Fruit fly (Drosophila melanogaster): ENCODE data around the gene eIF4E3.

eIF4E3 gene

DNA sequence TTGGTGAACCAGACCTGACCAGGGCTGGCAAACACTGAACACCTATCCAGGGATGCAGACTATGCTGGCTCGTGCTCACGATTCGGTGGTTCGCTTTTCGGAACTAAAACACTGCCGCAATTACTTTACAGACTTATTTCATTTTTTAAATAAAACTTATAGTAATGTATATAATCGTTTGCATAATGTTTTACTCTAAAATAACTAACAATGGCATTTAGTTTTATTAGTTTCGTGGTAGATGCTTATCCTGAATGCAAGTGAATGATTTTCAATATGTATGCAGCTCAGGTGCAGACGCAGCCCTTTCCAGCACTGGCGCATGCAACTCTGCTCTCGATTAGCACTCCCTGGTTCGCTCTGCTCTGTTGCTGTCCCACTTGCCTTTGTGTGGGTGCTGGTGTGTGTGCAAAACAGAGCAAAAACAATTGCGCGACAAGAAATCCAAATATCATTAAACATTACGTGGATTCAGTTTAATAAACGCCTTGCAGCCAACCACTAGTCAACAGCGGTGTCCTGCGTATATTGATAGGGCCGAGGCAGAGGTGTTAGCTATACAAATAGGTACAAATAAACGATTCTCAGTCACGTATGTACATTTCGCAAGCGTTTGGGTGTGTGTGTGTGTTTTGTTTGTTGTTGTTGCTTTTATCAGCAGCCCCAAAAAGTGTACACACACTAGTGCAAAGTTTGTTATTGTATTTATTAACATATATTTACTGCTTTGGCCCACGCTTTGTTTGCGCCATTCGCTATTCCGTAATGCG is 42.2 kb upstream of the eIF4E3 start, which contains the start of the genes ERR and Atg18a (continued):
- TF ChIP-seq CG11504 (tag; optimal IDR thresholded peaks at IDR 0.05) (no peak), pho (GFP tag; optimal IDR thresholded peaks at IDR 0.05) (peak; percentile 86), CkIIα-i1 (GFP tag; IDR thresholded peaks at IDR 0.05) (no peak), CG17361 (GFP tag; IDR thresholded peaks at IDR 0.05) (peak; percentile 92), CG4328 (GFP tag; optimal IDR thresholded peaks at IDR 0.05) (peak; percentile 65), H2.0 (GFP tag; IDR thresholded peaks at IDR 0.05) (peak; percentile 79), psq (GFP tag; optimal IDR thresholded peaks at IDR 0.05) (peak; percentile 57), Taf1 (GFP tag; IDR thresholded peaks at IDR 0.05) (peak; percentile 78), Hsf (GFP tag; optimal IDR thresholded peaks at IDR 0.05) (peak; percentile 91), CG9932 (GFP tag; IDR thresholded peaks at IDR 0.05) (peak; percentile 97), CG8281 (tag; optimal IDR thresholded peaks at IDR 0.05) (peak; percentile 48), Fer2 (tag; optimal IDR thresholded peaks at IDR 0.05) (peak; percentile 82), CG14710 (tag; optimal IDR thresholded peaks at IDR 0.05) (peak; percentile 90), CG32532 (GFP tag; IDR thresholded peaks at IDR 0.05) (peak; percentile 90), GATAe (GFP tag; conservative IDR thresholded peaks at IDR 0.05) (peak; percentile 49; the same call in 1 of the 2 replicates), CG17385 (GFP tag; optimal IDR thresholded peaks at IDR 0.05) (peak; percentile 58), CG10979 (tag; optimal IDR thresholded peaks at IDR 0.05) (peak; percentile 68), CG3065 (GFP tag; optimal IDR thresholded peaks at IDR 0.05) (peak; percentile 13), Ssrp (tag; optimal IDR thresholded peaks at IDR 0.05) (peak; percentile 88), YL-1 (GFP tag; optimal IDR thresholded peaks at IDR 0.05) (peak; percentile 74), phol (tag; optimal IDR thresholded peaks at IDR 0.05) (peak; percentile 90), CG12236 (GFP tag; optimal IDR thresholded peaks at IDR 0.05) (peak; percentile 25), CG17186 (GFP tag; optimal IDR thresholded peaks at IDR 0.05) (peak; percentile 85), CG13123 (GFP tag; optimal IDR thresholded peaks at IDR 0.05) (peak; percentile 77), CG15011 (GFP tag; optimal IDR thresholded peaks at IDR 0.05) (peak; percentile 56), zen (tag; optimal IDR thresholded peaks at IDR 0.05) (peak; percentile 74), bab2 (GFP tag; optimal IDR thresholded peaks at IDR 0.05) (peak; percentile 79), CG14667 (GFP tag; IDR thresholded peaks at IDR 0.05) (peak; percentile 89), Sry-δ (GFP tag; optimal IDR thresholded peaks at IDR 0.05) (peak; percentile 58), CG12104 (GFP tag; optimal IDR thresholded peaks at IDR 0.05) (peak; percentile 58), Nf-YA (GFP tag; IDR thresholded peaks at IDR 0.05) (no peak), ken (GFP tag; IDR thresholded peaks at IDR 0.05) (peak; percentile 87), pfk (GFP tag; optimal IDR thresholded peaks at IDR 0.05) (no peak), p53 (GFP tag; optimal IDR thresholded peaks at IDR 0.05) (peak; percentile 8), HmgZ (tag; optimal IDR thresholded peaks at IDR 0.05) (peak; percentile 87), CG5180 (GFP tag; optimal IDR thresholded peaks at IDR 0.05) (peak; percentile 19), dmrt99B (tag; optimal IDR thresholded peaks at IDR 0.05) (no peak), dpn (GFP tag; optimal IDR thresholded peaks at IDR 0.05) (peak; percentile 85 to 88), run (tag; optimal IDR thresholded peaks at IDR 0.05) (no peak), CG15514 (GFP tag; optimal IDR thresholded peaks at IDR 0.05) (peak; percentile 99), Dek (tag; optimal IDR thresholded peaks at IDR 0.05) (peak; percentile 87), rib (GFP tag; IDR thresholded peaks at IDR 0.05) (peak; percentile 77), CG8924 (tag; optimal IDR thresholded peaks at IDR 0.05) (peak; percentile 82), corto (GFP tag; optimal IDR thresholded peaks at IDR 0.05) (peak; percentile 71), Max (GFP tag; optimal IDR thresholded peaks at IDR 0.05) (peak; percentile 81), gcm2 (GFP tag; optimal IDR thresholded peaks at IDR 0.05) (peak; percentile 42), Rfx (GFP tag; IDR thresholded peaks at IDR 0.05) (peak; percentile 94), bcd (GFP tag; optimal IDR thresholded peaks at IDR 0.05) (peak; percentile 88), NfI (GFP tag; optimal IDR thresholded peaks at IDR 0.05) (peak; percentile 87)
